Worm (Caenorhabditis elegans) whole organism, L3 larva: ENCODE measurements around the gene F10A3.4.

Experiments
- ZK546.5 ChIP-seq: sonication (generic microtip); optimal IDR thresholded peaks from 2 replicates; lab custom pipeline; 2017; ENCODE audit warnings: missing biosample characterization, missing genetic modification characterization
- aly-2 ChIP-seq: fragments of 150-350 bp; optimal IDR thresholded peaks from 2 replicates; lab custom pipeline; 2014; ENCODE audit warnings: missing biosample characterization, missing genetic modification characterization
- ama-1 ChIP-seq: fragments of 150-350 bp; optimal IDR thresholded peaks from 2 replicates; lab custom pipeline; 2018
- ceh-16 ChIP-seq: sonication (generic microtip); optimal IDR thresholded peaks from 2 replicates; lab custom pipeline; 2017; ENCODE audit warnings: missing biosample characterization, missing genetic modification characterization
- ceh-28 ChIP-seq: fragments of 150-350 bp; optimal IDR thresholded peaks from 2 replicates; lab custom pipeline; 2014; ENCODE audit warnings: missing biosample characterization, missing genetic modification reagents, missing genetic modification characterization
- ceh-82 ChIP-seq: fragments of 150-350 bp; optimal IDR thresholded peaks from 2 replicates; lab custom pipeline; 2014; ENCODE audit warnings: missing biosample characterization, missing genetic modification characterization
- daf-12 ChIP-seq: fragments of 150-350 bp; optimal IDR thresholded peaks from 2 replicates; lab custom pipeline; 2014; ENCODE audit warnings: missing biosample characterization, missing genetic modification reagents, missing genetic modification characterization
- elt-3 ChIP-seq, 3 experiments: fragments of 150-350 bp in 1 of 3; sonication (generic microtip) in 2 of 3; optimal IDR thresholded peaks; 2 replicates in 2 of 3; 4 replicates in 1 of 3; lab custom pipeline; 2014 to 2017; ENCODE audit warnings: missing biosample characterization in 3 of 3, missing genetic modification characterization in 3 of 3
- fos-1 ChIP-seq: fragments of 150-350 bp; optimal IDR thresholded peaks from 2 replicates; lab custom pipeline; 2014; ENCODE audit warnings: missing biosample characterization, missing genetic modification characterization
- hmg-11 ChIP-seq: sonication (generic microtip); optimal IDR thresholded peaks from 2 replicates; lab custom pipeline; 2016; ENCODE audit warnings: missing genetic modification characterization, missing compliant biosample characterization
- jun-1 ChIP-seq: fragments of 150-350 bp; optimal IDR thresholded peaks from 2 replicates; lab custom pipeline; 2014; ENCODE audit warnings: missing biosample characterization, missing genetic modification reagents, missing genetic modification characterization
- lin-15B ChIP-seq: fragments of 150-350 bp; optimal IDR thresholded peaks from 2 replicates; lab custom pipeline; 2014; ENCODE audit warnings: missing biosample characterization, missing genetic modification characterization
- lin-39 ChIP-seq: fragments of 150-350 bp; optimal IDR thresholded peaks from 2 replicates; lab custom pipeline; 2018; ENCODE audit warnings: missing biosample characterization, missing genetic modification reagents, missing genetic modification characterization
- lsy-12 ChIP-seq: sonication (generic microtip); optimal IDR thresholded peaks from 2 replicates; lab custom pipeline; 2016; ENCODE audit warnings: mild to moderate bottlenecking, missing genetic modification characterization, missing compliant biosample characterization
- mml-1 ChIP-seq: fragments of 150-350 bp; sonication (generic microtip); optimal IDR thresholded peaks from 3 replicates; lab custom pipeline; 2014; ENCODE audit warnings: missing biosample characterization, missing genetic modification characterization
- nfya-1 ChIP-seq: sonication (generic microtip); optimal IDR thresholded peaks from 2 replicates; lab custom pipeline; 2017; ENCODE audit warnings: missing genetic modification characterization, mild to moderate bottlenecking, missing compliant biosample characterization, antibody characterized with exemption, moderate library complexity; ENCODE audit not compliant: insufficient read depth
- nhr-12 ChIP-seq: fragments of 150-350 bp; optimal IDR thresholded peaks from 2 replicates; lab custom pipeline; 2014; ENCODE audit warnings: missing biosample characterization, missing genetic modification characterization
- nhr-23 ChIP-seq: fragments of 150-350 bp; optimal IDR thresholded peaks from 2 replicates; lab custom pipeline; 2014; ENCODE audit warnings: missing biosample characterization, missing genetic modification reagents, missing genetic modification characterization
- nhr-237 ChIP-seq: fragments of 150-350 bp; optimal IDR thresholded peaks from 2 replicates; lab custom pipeline; 2014; ENCODE audit warnings: missing biosample characterization, missing genetic modification characterization
- nhr-28 ChIP-seq: fragments of 150-350 bp; optimal IDR thresholded peaks from 2 replicates; lab custom pipeline; 2014; ENCODE audit warnings: missing biosample characterization, missing genetic modification characterization
- nhr-43 ChIP-seq: sonication (generic microtip); optimal IDR thresholded peaks from 2 replicates; lab custom pipeline; 2016; ENCODE audit warnings: mild to moderate bottlenecking, missing genetic modification characterization, missing compliant biosample characterization; ENCODE audit not compliant: poor library complexity, severe bottlenecking
- nhr-67 ChIP-seq: fragments of 150-350 bp; optimal IDR thresholded peaks from 2 replicates; lab custom pipeline; 2014; ENCODE audit warnings: missing biosample characterization, missing genetic modification characterization
- nhr-76 ChIP-seq: fragments of 150-350 bp; sonication (generic microtip); optimal IDR thresholded peaks from 5 replicates; lab custom pipeline; 2014; ENCODE audit warnings: missing biosample characterization, missing genetic modification characterization
- nhr-77 ChIP-seq: fragments of 150-350 bp; optimal IDR thresholded peaks from 2 replicates; lab custom pipeline; 2014; ENCODE audit warnings: missing biosample characterization, missing genetic modification characterization
- pha-4 ChIP-seq: fragments of 150-350 bp; optimal IDR thresholded peaks from 2 replicates; lab custom pipeline; 2014; ENCODE audit warnings: missing biosample characterization, missing genetic modification reagents, missing genetic modification characterization
- sea-2 ChIP-seq: fragments of 150-350 bp; sonication (generic microtip); optimal IDR thresholded peaks from 4 replicates; lab custom pipeline; 2014; ENCODE audit warnings: missing biosample characterization, missing genetic modification reagents, missing genetic modification characterization
- skn-1 ChIP-seq: fragments of 150-350 bp; optimal IDR thresholded peaks from 2 replicates; lab custom pipeline; 2014; ENCODE audit warnings: missing biosample characterization, missing genetic modification characterization
- tbx-2 ChIP-seq: sonication (generic microtip); optimal IDR thresholded peaks from 2 replicates; lab custom pipeline; 2016; ENCODE audit warnings: mild to moderate bottlenecking, missing genetic modification characterization, missing compliant biosample characterization
- unc-62 ChIP-seq: fragments of 150-350 bp; sonication (generic microtip); optimal IDR thresholded peaks from 4 replicates; lab custom pipeline; 2014; ENCODE audit warnings: missing biosample characterization, missing genetic modification reagents, missing genetic modification characterization
- zag-1 ChIP-seq: fragments of 150-350 bp; optimal IDR thresholded peaks from 2 replicates; lab custom pipeline; 2014; ENCODE audit warnings: missing biosample characterization, missing genetic modification characterization
- ztf-11 ChIP-seq: fragments of 150-350 bp; optimal IDR thresholded peaks from 2 replicates; lab custom pipeline; 2014; ENCODE audit warnings: missing biosample characterization, missing genetic modification characterization
- ztf-4 ChIP-seq: fragments of 150-350 bp; optimal IDR thresholded peaks from 2 replicates; lab custom pipeline; 2014; ENCODE audit warnings: missing biosample characterization, missing genetic modification characterization

The F10A3.4 gene

ce11 chrV:16183357-16183756 is 34.5 kb downstream of the F10A3.4 start, which contains the start of gene srz-14:
Gene srz-14, plus strand, starts transcription at chrV:16183657.
- TF ChIP-seq ceh-28 (tag; lab: Kevin White, UChicago): no peak
- TF ChIP-seq ZK546.5 (tag; lab: Kevin White, UChicago): no peak
- no peak for TF ChIP-seq aly-2 (tag; lab: Kevin White, UChicago)

- TF ChIP-seq lsy-12 (tag; lab: Kevin White, UChicago) (no peak), fos-1 (tag; lab: Kevin White, UChicago) (no peak), elt-3 (tag; optimal IDR thresholded peaks at IDR 0.05; lab: Kevin White, UChicago) (no peak), pha-4 (tag; lab: Kevin White, UChicago) (no peak), daf-12 (no peak), nhr-67 (no peak), ceh-28 (tag; lab: Kevin White, UChicago) (no peak), tbx-2 (no peak), nhr-23 (no peak), mml-1 (tag; lab: Kevin White, UChicago) (no peak), lin-15B (tag; lab: Kevin White, UChicago) (no peak)
These were observed 41.6 kb downstream of the F10A3.4 start, which contains the start of gene srh-281 for ce11 chrV:16190485-16190884. Gene srh-281, plus strand, starts transcription at chrV:16190785.

- TF ChIP-seq nhr-12 (tag; lab: Kevin White, UChicago) (no peak), lsy-12 (tag; lab: Kevin White, UChicago) (no peak), skn-1 (tag; lab: Kevin White, UChicago) (no peak), ama-1 (lab: Kevin White, UChicago) (no peak), pha-4 (tag; lab: Kevin White, UChicago) (no peak), jun-1 (tag; lab: Kevin White, UChicago) (no peak)
These were observed 43.2 kb downstream of the F10A3.4 start, which contains the start of gene srh-279 for ce11 chrV:16192114-16192513. Gene srh-279, plus strand, starts transcription at chrV:16192414.

ce11 chrV:16194639-16195038 is 45.7 kb downstream of the F10A3.4 start, which contains the start of gene rabr-4:
Gene rabr-4, plus strand, starts transcription at chrV:16194939.
- no peak for TF ChIP-seq sea-2 (GFP tag; lab: Kevin White, UChicago)
- no peak for TF ChIP-seq aly-2 (tag; lab: Kevin White, UChicago)
- no peak for TF ChIP-seq nhr-67
- TF ChIP-seq mml-1 (tag; lab: Kevin White, UChicago): no peak
- no peak for TF ChIP-seq lsy-12 (tag; lab: Kevin White, UChicago)
- no peak for TF ChIP-seq hmg-11 (tag; lab: Kevin White, UChicago)
- TF ChIP-seq pha-4 (tag; lab: Kevin White, UChicago): no peak
- no peak for TF ChIP-seq lin-39 (tag; lab: Kevin White, UChicago)
- TF ChIP-seq ceh-16: no peak
- no peak for TF ChIP-seq nhr-28
- TF ChIP-seq ceh-82 (tag; lab: Kevin White, UChicago): no peak
- no peak for TF ChIP-seq fos-1 (tag; lab: Kevin White, UChicago)
- TF ChIP-seq nfya-1: no peak
- TF ChIP-seq nhr-76 (tag; lab: Kevin White, UChicago): no peak
- TF ChIP-seq nhr-77 (tag; lab: Kevin White, UChicago): no peak
- no peak for TF ChIP-seq ztf-11 (tag; lab: Kevin White, UChicago)
- no peak for TF ChIP-seq nhr-43

- TF ChIP-seq mml-1 (tag; lab: Kevin White, UChicago): no peak
- no peak for TF ChIP-seq sea-2 (GFP tag; lab: Kevin White, UChicago)
- TF ChIP-seq nhr-237 (tag; lab: Kevin White, UChicago): no peak
- TF ChIP-seq nhr-23: no peak
- TF ChIP-seq unc-62 (GFP tag; lab: Kevin White, UChicago): no peak
- no peak for TF ChIP-seq ZK546.5 (tag; lab: Kevin White, UChicago)
These were observed 46.5 kb downstream of the F10A3.4 start, which contains the start of gene rabr-3 for ce11 chrV:16195379-16195778. Gene rabr-3, plus strand, starts transcription at chrV:16195679.

- no peak for TF ChIP-seq ztf-4 (tag; lab: Kevin White, UChicago)
- TF ChIP-seq zag-1 (tag; lab: Kevin White, UChicago): no peak
- no peak for TF ChIP-seq nhr-23
- TF ChIP-seq nhr-28: no peak
- no peak for TF ChIP-seq lin-15B (tag; lab: Kevin White, UChicago)
- no peak for TF ChIP-seq hmg-11 (tag; lab: Kevin White, UChicago)
- TF ChIP-seq ZK546.5 (tag; lab: Kevin White, UChicago): no peak
- no peak for TF ChIP-seq nhr-237 (tag; lab: Kevin White, UChicago)
- TF ChIP-seq ceh-16: no peak
- no peak for TF ChIP-seq nhr-76 (tag; lab: Kevin White, UChicago)
These were observed 49.1 kb downstream of the F10A3.4 start, which contains the start of gene F11A5.5 for ce11 chrV:16198016-16198415. Gene F11A5.5, plus strand, starts transcription at chrV:16198316.
